Worm (Caenorhabditis elegans) whole organism, L2 larva: ENCODE data around the gene irk-1.

Source experiments
- C34F6.9 ChIP-seq: fragments of 150-350 bp; optimal IDR thresholded peaks from 2 replicates; lab custom pipeline; 2014; ENCODE audit warnings: missing biosample characterization, missing genetic modification characterization
- F13H6.1 ChIP-seq: sonication (generic microtip); optimal IDR thresholded peaks from 2 replicates; lab custom pipeline; 2016; ENCODE audit warnings: missing genetic modification characterization, missing compliant biosample characterization
- R02D3.7 ChIP-seq: fragments of 150-350 bp; optimal IDR thresholded peaks from 2 replicates; lab custom pipeline; 2014; ENCODE audit warnings: missing biosample characterization, missing genetic modification characterization
- Y55F3AM.14 ChIP-seq: fragments of 200-800 bp; sonication (Bioruptor generic); optimal IDR thresholded peaks from 2 replicates; lab custom pipeline; 2018; ENCODE audit warnings: mild to moderate bottlenecking, missing genetic modification characterization, missing compliant biosample characterization
- alr-1 ChIP-seq: fragments of 150-350 bp; optimal IDR thresholded peaks from 2 replicates; lab custom pipeline; 2014; ENCODE audit warnings: missing biosample characterization, missing genetic modification characterization
- ama-1 ChIP-seq: fragments of 150-350 bp; optimal IDR thresholded peaks from 2 replicates; lab custom pipeline; 2018; ENCODE audit warnings: inconsistent platforms
- blmp-1 ChIP-seq: sonication (generic microtip); optimal IDR thresholded peaks from 2 replicates; lab custom pipeline; 2017; ENCODE audit warnings: missing genetic modification characterization, mild to moderate bottlenecking, missing compliant biosample characterization, antibody characterized with exemption, moderate library complexity; ENCODE audit not compliant: insufficient read depth
- ceh-16 ChIP-seq: fragments of 150-350 bp; optimal IDR thresholded peaks from 2 replicates; lab custom pipeline; 2014; ENCODE audit warnings: missing biosample characterization, missing genetic modification characterization
- ceh-82 ChIP-seq: fragments of 150-350 bp; optimal IDR thresholded peaks from 2 replicates; lab custom pipeline; 2014; ENCODE audit warnings: missing biosample characterization, missing genetic modification characterization
- crh-2 ChIP-seq: sonication (generic microtip); optimal IDR thresholded peaks from 2 replicates; lab custom pipeline; 2017; ENCODE audit warnings: missing biosample characterization, missing genetic modification characterization
- dmd-4 ChIP-seq: sonication (generic microtip); optimal IDR thresholded peaks from 2 replicates; lab custom pipeline; 2017; ENCODE audit warnings: missing biosample characterization, missing genetic modification characterization
- egl-27 ChIP-seq: sonication (generic microtip); optimal IDR thresholded peaks from 3 replicates; lab custom pipeline; 2017; ENCODE audit warnings: missing biosample characterization, missing genetic modification reagents, missing genetic modification characterization
- elt-1 ChIP-seq: fragments of 150-350 bp; optimal IDR thresholded peaks from 2 replicates; lab custom pipeline; 2014; ENCODE audit warnings: missing biosample characterization, missing genetic modification characterization
- elt-3 ChIP-seq: sonication (generic microtip); optimal IDR thresholded peaks from 2 replicates; lab custom pipeline; 2017; ENCODE audit warnings: missing biosample characterization, missing genetic modification characterization
- gmeb-1 ChIP-seq: fragments of 150-350 bp; optimal IDR thresholded peaks from 2 replicates; lab custom pipeline; 2014; ENCODE audit warnings: missing biosample characterization, missing genetic modification characterization
- lin-11 ChIP-seq: fragments of 150-350 bp; sonication (generic microtip); optimal IDR thresholded peaks from 2 replicates; lab custom pipeline; 2014; ENCODE audit warnings: missing biosample characterization, missing genetic modification characterization, inconsistent platforms, mixed read lengths
- lin-13 ChIP-seq: fragments of 150-350 bp; optimal IDR thresholded peaks from 2 replicates; lab custom pipeline; 2014; ENCODE audit warnings: missing biosample characterization, missing genetic modification reagents, missing genetic modification characterization
- lin-39 ChIP-seq: fragments of 150-350 bp; optimal IDR thresholded peaks from 2 replicates; lab custom pipeline; 2014; ENCODE audit warnings: missing biosample characterization, missing genetic modification reagents, missing genetic modification characterization
- lsy-2 ChIP-seq, 2 experiments: fragments of 150-350 bp in 1 of 2; sonication (generic microtip) in 1 of 2; optimal IDR thresholded peaks; 2 replicates each; lab custom pipeline; 2014 to 2017; ENCODE audit warnings: missing biosample characterization in 2 of 2, missing genetic modification characterization in 2 of 2
- mab-5 ChIP-seq: fragments of 150-350 bp; optimal IDR thresholded peaks from 2 replicates; lab custom pipeline; 2014; ENCODE audit warnings: missing biosample characterization, missing genetic modification characterization
- mbf-1 ChIP-seq: sonication (generic microtip); optimal IDR thresholded peaks from 2 replicates; lab custom pipeline; 2017; ENCODE audit warnings: missing biosample characterization, missing genetic modification characterization
- mdl-1 ChIP-seq, 2 experiments: fragments of 150-350 bp in 1 of 2; sonication (generic microtip) in 1 of 2; optimal IDR thresholded peaks; 2 replicates each; lab custom pipeline; 2017; ENCODE audit warnings: missing biosample characterization in 2 of 2, missing genetic modification characterization in 2 of 2
- nhr-10 ChIP-seq: sonication (generic microtip); optimal IDR thresholded peaks from 2 replicates; lab custom pipeline; 2017; ENCODE audit warnings: missing biosample characterization, missing genetic modification characterization
- nhr-11 ChIP-seq: fragments of 150-350 bp; optimal IDR thresholded peaks from 2 replicates; lab custom pipeline; 2014; ENCODE audit warnings: missing biosample characterization, missing genetic modification characterization
- nhr-12 ChIP-seq: fragments of 150-350 bp; optimal IDR thresholded peaks from 2 replicates; lab custom pipeline; 2014; ENCODE audit warnings: missing biosample characterization, missing genetic modification characterization
- nhr-129 ChIP-seq: fragments of 150-350 bp; optimal IDR thresholded peaks from 2 replicates; lab custom pipeline; 2014; ENCODE audit warnings: missing biosample characterization, missing genetic modification characterization
- nhr-21 ChIP-seq: fragments of 150-350 bp; optimal IDR thresholded peaks from 2 replicates; lab custom pipeline; 2014; ENCODE audit warnings: missing biosample characterization, missing genetic modification characterization
- nhr-23 ChIP-seq: fragments of 150-350 bp; optimal IDR thresholded peaks from 2 replicates; lab custom pipeline; 2014; ENCODE audit warnings: missing biosample characterization, missing genetic modification reagents, missing genetic modification characterization
- nhr-237 ChIP-seq: fragments of 150-350 bp; optimal IDR thresholded peaks from 2 replicates; lab custom pipeline; 2014; ENCODE audit warnings: missing biosample characterization, missing genetic modification characterization
- nhr-25 ChIP-seq: fragments of 150-350 bp; sonication (generic microtip); optimal IDR thresholded peaks from 3 replicates; lab custom pipeline; 2014; ENCODE audit warnings: missing biosample characterization, missing genetic modification characterization
- nhr-6 ChIP-seq: fragments of 150-350 bp; optimal IDR thresholded peaks from 2 replicates; lab custom pipeline; 2014; ENCODE audit warnings: missing biosample characterization, missing genetic modification characterization
- nhr-77 ChIP-seq: fragments of 150-350 bp; optimal IDR thresholded peaks from 2 replicates; lab custom pipeline; 2014; ENCODE audit warnings: missing biosample characterization, missing genetic modification characterization
- skn-1 ChIP-seq: sonication (generic microtip); optimal IDR thresholded peaks from 2 replicates; lab custom pipeline; 2017; ENCODE audit warnings: missing biosample characterization, missing genetic modification characterization
- sma-3 ChIP-seq: sonication (generic microtip); optimal IDR thresholded peaks from 2 replicates; lab custom pipeline; 2016; ENCODE audit warnings: missing genetic modification reagents, missing genetic modification characterization, missing compliant biosample characterization
- sma-9 ChIP-seq, 2 experiments: fragments of 150-350 bp in 1 of 2; sonication (generic microtip) in 1 of 2; optimal IDR thresholded peaks; 2 replicates each; lab custom pipeline; 2014 to 2016; ENCODE audit warnings: missing genetic modification characterization in 2 of 2, mild to moderate bottlenecking in 1 of 2, missing biosample characterization in 1 of 2, missing compliant biosample characterization in 1 of 2, missing genetic modification reagents in 1 of 2, moderate library complexity in 1 of 2
- snpc-4 ChIP-seq: fragments of 150-350 bp; optimal IDR thresholded peaks from 2 replicates; lab custom pipeline; 2014; ENCODE audit warnings: missing biosample characterization, missing genetic modification characterization
- unc-39 ChIP-seq: fragments of 150-350 bp; optimal IDR thresholded peaks from 2 replicates; lab custom pipeline; 2014; ENCODE audit warnings: missing biosample characterization, missing genetic modification characterization
- unc-55 ChIP-seq: fragments of 150-350 bp; sonication (generic microtip); optimal IDR thresholded peaks from 3 replicates; lab custom pipeline; 2014; ENCODE audit warnings: missing biosample characterization, missing genetic modification reagents, missing genetic modification characterization
- unc-62 ChIP-seq: fragments of 150-350 bp; optimal IDR thresholded peaks from 2 replicates; lab custom pipeline; 2014; ENCODE audit warnings: missing biosample characterization, missing genetic modification reagents, missing genetic modification characterization
- zag-1 ChIP-seq: fragments of 150-350 bp; optimal IDR thresholded peaks from 2 replicates; lab custom pipeline; 2014; ENCODE audit warnings: missing biosample characterization, missing genetic modification characterization
- ztf-1 ChIP-seq: fragments of 200-800 bp; sonication (Bioruptor generic); conservative IDR thresholded peaks from 2 replicates; pipeline ENCODE4 v1.3.6; 2022; ENCODE audit warnings: missing genetic modification characterization, missing compliant biosample characterization

irk-1 gene

DNA sequence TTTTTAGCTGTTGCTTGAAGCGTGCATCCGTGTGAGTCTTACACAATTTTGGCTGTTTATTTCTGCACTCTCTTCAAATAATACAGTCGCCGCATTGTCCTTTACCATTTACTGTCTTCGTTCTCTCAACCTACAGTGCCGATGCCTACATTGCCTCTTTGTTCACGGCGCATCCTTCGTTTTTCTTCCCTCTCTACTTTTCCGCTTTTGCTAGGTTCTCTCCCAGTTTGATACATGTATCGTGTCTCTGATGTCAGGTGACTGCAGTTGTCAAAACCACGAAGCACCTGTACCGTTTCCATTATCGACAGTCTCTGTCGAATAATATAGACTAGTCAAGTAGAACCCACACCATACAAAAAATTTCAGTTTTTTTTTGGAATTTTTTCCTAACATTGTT is 30.7 kb upstream of the irk-1 start (continued):
- TF ChIP-seq ztf-1 (GFP tag; lab: Robert Waterston, UW) = no peak
- no peak for TF ChIP-seq nhr-11 (tag; lab: Kevin White, UChicago)
- TF ChIP-seq egl-27 (tag; lab: Kevin White, UChicago) = no peak
- peak; percentile 14 for TF ChIP-seq sma-9 (GFP tag; optimal IDR thresholded peaks at IDR 0.05; lab: Kevin White, UChicago)
- no peak for TF ChIP-seq sma-9 (tag; optimal IDR thresholded peaks at IDR 0.05; lab: Kevin White, UChicago)
- no peak for TF ChIP-seq unc-39 (tag; lab: Kevin White, UChicago)
- no peak for TF ChIP-seq nhr-12 (tag; lab: Kevin White, UChicago)
- no peak for TF ChIP-seq alr-1 (tag; lab: Kevin White, UChicago)

DNA sequence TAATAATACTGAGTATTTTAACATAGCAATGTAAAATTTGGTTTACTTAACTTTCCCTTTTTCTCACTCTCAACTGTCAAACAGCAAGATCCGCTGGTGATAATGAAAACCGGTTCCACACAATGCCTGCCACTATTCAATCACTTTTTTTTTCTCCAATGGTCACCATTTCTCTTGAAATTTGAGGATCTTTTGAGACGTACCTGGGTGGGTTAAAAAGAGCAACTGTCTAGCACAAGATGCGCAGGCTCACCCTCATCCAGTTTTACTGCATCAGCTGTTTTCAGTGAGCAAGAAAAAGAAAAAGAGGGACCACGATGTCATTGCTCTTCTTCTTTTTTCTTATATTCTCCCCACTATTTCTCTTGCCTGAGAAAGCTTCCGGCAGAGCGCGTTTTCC is 30.3 kb upstream of the irk-1 start:
- TF ChIP-seq gmeb-1 (tag; lab: Kevin White, UChicago) (no peak), lin-13 (GFP tag; lab: Kevin White, UChicago) (no peak), nhr-11 (tag; lab: Kevin White, UChicago) (no peak), lin-39 (no peak), C34F6.9 (tag; lab: Kevin White, UChicago) (peak; percentile 57), nhr-77 (tag; lab: Kevin White, UChicago) (no peak), mab-5 (tag; lab: Kevin White, UChicago) (no peak), alr-1 (tag; lab: Kevin White, UChicago) (no peak), ceh-16 (tag; lab: Kevin White, UChicago) (no peak), unc-62 (GFP tag; lab: Kevin White, UChicago) (no peak), nhr-129 (tag; lab: Kevin White, UChicago) (no peak), sma-9 (GFP tag; optimal IDR thresholded peaks at IDR 0.05; lab: Kevin White, UChicago) (no peak), sma-9 (tag; optimal IDR thresholded peaks at IDR 0.05; lab: Kevin White, UChicago) (no peak), R02D3.7 (tag; lab: Kevin White, UChicago) (no peak), egl-27 (tag; lab: Kevin White, UChicago) (no peak), unc-55 (GFP tag; lab: Kevin White, UChicago) (peak; percentile 26), nhr-237 (tag; lab: Kevin White, UChicago) (no peak), snpc-4 (tag; lab: Kevin White, UChicago) (no peak), nhr-12 (tag; lab: Kevin White, UChicago) (no peak), elt-3 (no peak), crh-2 (no peak), blmp-1 (peak; percentile 82), mdl-1 (tag; optimal IDR thresholded peaks at IDR 0.05; lab: Kevin White, UChicago) (no peak), nhr-21 (tag; lab: Kevin White, UChicago) (no peak), nhr-25 (tag; lab: Kevin White, UChicago) (peak; percentile 23), nhr-6 (no peak), dmd-4 (no peak), mbf-1 (tag; lab: Kevin White, UChicago) (no peak), nhr-23 (tag; lab: Kevin White, UChicago) (no peak), lin-11 (tag; lab: Kevin White, UChicago) (no peak), nhr-10 (tag; lab: Kevin White, UChicago) (no peak), lsy-2 (tag; optimal IDR thresholded peaks at IDR 0.05; lab: Kevin White, UChicago) (no peak), Y55F3AM.14 (peak; percentile 26), zag-1 (tag; lab: Kevin White, UChicago) (no peak), skn-1 (tag; lab: Kevin White, UChicago) (no peak)

DNA sequence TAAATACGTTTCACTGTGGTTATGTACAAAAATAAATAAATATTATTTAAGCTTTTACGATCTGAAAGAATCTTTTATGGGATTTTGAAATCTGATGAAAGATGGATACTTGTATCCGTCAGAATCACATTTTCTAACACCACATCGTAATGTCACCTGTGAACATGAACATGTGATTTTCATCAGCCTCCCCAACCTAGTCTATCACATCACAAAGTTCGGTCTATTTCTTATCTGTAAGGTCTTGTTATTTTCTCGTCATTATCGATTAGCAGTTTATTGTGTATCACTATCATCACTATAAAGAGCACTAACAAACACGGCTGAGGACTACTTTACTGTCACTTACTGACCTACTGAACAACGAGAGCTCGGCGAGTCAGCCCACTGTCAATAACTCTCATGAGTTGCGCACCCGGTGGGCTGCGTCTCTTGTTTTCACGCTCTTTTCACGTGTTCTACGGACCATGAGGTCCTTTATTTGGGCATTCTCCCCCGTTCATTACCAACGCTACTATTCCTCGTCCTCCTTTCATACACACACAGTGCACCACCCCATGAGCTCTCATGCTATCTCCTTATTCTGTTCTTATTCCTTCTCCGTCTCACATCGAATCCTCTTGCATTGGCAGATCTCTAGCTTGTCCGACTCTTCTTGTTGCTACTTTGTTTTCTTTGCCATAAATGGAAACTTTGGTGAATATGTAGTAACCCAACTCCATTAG is 29.4 kb upstream of the irk-1 start:
- TF ChIP-seq Y55F3AM.14 (no peak), egl-27 (tag; lab: Kevin White, UChicago) (no peak), gmeb-1 (tag; lab: Kevin White, UChicago) (no peak), R02D3.7 (tag; lab: Kevin White, UChicago) (no peak), snpc-4 (tag; lab: Kevin White, UChicago) (no peak), F13H6.1 (tag; lab: Kevin White, UChicago) (no peak), ceh-16 (tag; lab: Kevin White, UChicago) (no peak), skn-1 (tag; lab: Kevin White, UChicago) (no peak), nhr-21 (tag; lab: Kevin White, UChicago) (no peak), alr-1 (tag; lab: Kevin White, UChicago) (no peak), nhr-129 (tag; lab: Kevin White, UChicago) (peak; percentile 66), ceh-82 (tag; lab: Kevin White, UChicago) (no peak), lin-11 (tag; lab: Kevin White, UChicago) (no peak), unc-55 (GFP tag; lab: Kevin White, UChicago) (peak; percentile 13), sma-9 (GFP tag; optimal IDR thresholded peaks at IDR 0.05; lab: Kevin White, UChicago) (peak; percentile 42), sma-9 (tag; optimal IDR thresholded peaks at IDR 0.05; lab: Kevin White, UChicago) (no peak), C34F6.9 (tag; lab: Kevin White, UChicago) (no peak), dmd-4 (no peak), nhr-11 (tag; lab: Kevin White, UChicago) (no peak), blmp-1 (no peak), ztf-1 (GFP tag; lab: Robert Waterston, UW) (no peak), ama-1 (lab: Kevin White, UChicago) (no peak), sma-3 (GFP tag; lab: Kevin White, UChicago) (peak; percentile 10), mab-5 (tag; lab: Kevin White, UChicago) (no peak), elt-1 (no peak)
